Fruit fly (Drosophila melanogaster) whole organism, embryonic: ENCODE results near the gene CG6163.

Experiments used
- Atf-2 ChIP-seq: fragments of 200-800 bp; sonication (Bioruptor generic); optimal IDR thresholded peaks from 2 replicates; lab custom pipeline; 2016; ENCODE audit warnings: missing biosample characterization, missing genetic modification characterization
- Bdp1 ChIP-seq: fragments of 200-800 bp; sonication (Bioruptor generic); optimal IDR thresholded peaks from 3 replicates; lab custom pipeline; 2016; ENCODE audit warnings: missing biosample characterization, missing genetic modification characterization
- Blimp-1 ChIP-seq: fragments of 200-800 bp; sonication (Bioruptor generic); optimal IDR thresholded peaks from 3 replicates; lab custom pipeline; 2018; ENCODE audit warnings: missing biosample characterization, missing genetic modification characterization, mild to moderate bottlenecking, moderate library complexity, missing genetic modification reagents
- CG11560 ChIP-seq: fragments of 200-800 bp; sonication (Bioruptor generic); IDR thresholded peaks from 3 replicates; pipeline ENCODE4 v1.3.6; 2022; ENCODE audit warnings: missing biosample characterization, missing genetic modification characterization
- CG12071 ChIP-seq: fragments of 200-800 bp; sonication (Bioruptor generic); optimal IDR thresholded peaks from 3 replicates; lab custom pipeline; 2018; ENCODE audit warnings: missing biosample characterization, mild to moderate bottlenecking, missing genetic modification characterization
- CG1233 ChIP-seq: fragments of 200-800 bp; sonication (Bioruptor generic); optimal IDR thresholded peaks from 4 replicates; lab custom pipeline; 2018; ENCODE audit warnings: missing biosample characterization, mild to moderate bottlenecking, missing genetic modification characterization
- CG12744 ChIP-seq: fragments of 200-800 bp; sonication (Bioruptor generic); optimal IDR thresholded peaks from 2 replicates; lab custom pipeline; 2016; ENCODE audit warnings: missing biosample characterization, missing genetic modification characterization
- CG12942 ChIP-seq: fragments of 200-800 bp; sonication (Bioruptor generic); optimal IDR thresholded peaks from 3 replicates; lab custom pipeline; 2016; ENCODE audit warnings: missing biosample characterization, missing genetic modification characterization
- CG15696 ChIP-seq: fragments of 200-800 bp; sonication (Bioruptor generic); optimal IDR thresholded peaks from 2 replicates; lab custom pipeline; 2019; ENCODE audit warnings: missing biosample characterization, mild to moderate bottlenecking, missing genetic modification characterization, moderate library complexity
- CG1602 ChIP-seq: fragments of 200-800 bp; sonication (Bioruptor generic); optimal IDR thresholded peaks from 3 replicates; lab custom pipeline; 2016; ENCODE audit warnings: missing biosample characterization, missing genetic modification characterization
- CG1792 ChIP-seq: fragments of 200-800 bp; sonication (Bioruptor generic); optimal IDR thresholded peaks from 2 replicates; lab custom pipeline; 2016; ENCODE audit warnings: missing biosample characterization, missing genetic modification characterization
- CG2129 ChIP-seq: fragments of 200-800 bp; sonication (Bioruptor generic); IDR thresholded peaks from 2 replicates; pipeline ENCODE4 v1.3.6; 2022; ENCODE audit warnings: missing biosample characterization, missing genetic modification characterization; ENCODE audit not compliant: partially characterized antibody
- CG31388 ChIP-seq: fragments of 200-800 bp; sonication (Bioruptor generic); optimal IDR thresholded peaks from 2 replicates; lab custom pipeline; 2016; ENCODE audit warnings: missing biosample characterization, missing genetic modification characterization
- CG31441 ChIP-seq: fragments of 200-800 bp; sonication (Bioruptor generic); IDR thresholded peaks from 2 replicates; pipeline ENCODE4 v1.3.6; 2022; ENCODE audit warnings: missing biosample characterization, missing genetic modification characterization
- CG32767 ChIP-seq: fragments of 200-800 bp; sonication (Bioruptor generic); IDR thresholded peaks from 2 replicates; pipeline ENCODE4 v1.3.6; 2022; ENCODE audit warnings: missing biosample characterization, missing genetic modification characterization
- CG3407 ChIP-seq: fragments of 200-800 bp; sonication (Bioruptor generic); optimal IDR thresholded peaks from 2 replicates; lab custom pipeline; 2018; ENCODE audit warnings: missing biosample characterization, mild to moderate bottlenecking, missing genetic modification characterization
- CG4707 ChIP-seq: fragments of 200-800 bp; sonication (Bioruptor generic); optimal IDR thresholded peaks from 2 replicates; lab custom pipeline; 2018; ENCODE audit warnings: missing biosample characterization, mild to moderate bottlenecking, missing genetic modification characterization, moderate library complexity
- CG4820 ChIP-seq: fragments of 200-800 bp; sonication (Bioruptor generic); optimal IDR thresholded peaks from 3 replicates; lab custom pipeline; 2016; ENCODE audit warnings: missing biosample characterization, missing genetic modification characterization
- CG5180 ChIP-seq: fragments of 200-800 bp; sonication (Bioruptor generic); optimal IDR thresholded peaks from 3 replicates; lab custom pipeline; 2017; ENCODE audit warnings: missing biosample characterization, missing genetic modification characterization, mild to moderate bottlenecking, moderate library complexity, missing genetic modification reagents
- CG6683 ChIP-seq: fragments of 200-800 bp; sonication (Bioruptor generic); optimal IDR thresholded peaks from 2 replicates; lab custom pipeline; 2017; ENCODE audit warnings: missing biosample characterization, mild to moderate bottlenecking, missing genetic modification characterization, missing genetic modification reagents
- CG6689 ChIP-seq: fragments of 200-800 bp; sonication (Bioruptor generic); IDR thresholded peaks from 2 replicates; pipeline ENCODE4 v1.3.6; 2022; ENCODE audit warnings: missing biosample characterization, missing genetic modification characterization
- CG8924 ChIP-seq: fragments of 200-800 bp; optimal IDR thresholded peaks from 3 replicates; lab custom pipeline; 2019; ENCODE audit warnings: missing biosample characterization, mild to moderate bottlenecking, missing genetic modification characterization, moderate library complexity
- CHES-1-like ChIP-seq: fragments of 200-800 bp; sonication (Bioruptor generic); optimal IDR thresholded peaks from 2 replicates; lab custom pipeline; 2016; ENCODE audit warnings: missing biosample characterization, missing genetic modification characterization
- CTCF ChIP-seq: fragments of 200-800 bp; sonication (Bioruptor generic); optimal IDR thresholded peaks from 2 replicates; lab custom pipeline; 2017; ENCODE audit warnings: missing biosample characterization, mild to moderate bottlenecking, missing genetic modification characterization, moderate library complexity
- CkIIα-i1 ChIP-seq: fragments of 200-800 bp; sonication (Bioruptor generic); IDR thresholded peaks from 2 replicates; pipeline ENCODE4 v1.3.6; 2022; ENCODE audit warnings: missing biosample characterization, missing genetic modification characterization
- Dip2 ChIP-seq: fragments of 200-800 bp; sonication (Bioruptor generic); IDR thresholded peaks from 2 replicates; pipeline ENCODE4 v1.3.6; 2022; ENCODE audit warnings: missing biosample characterization, missing genetic modification characterization
- HHEX ChIP-seq: fragments of 200-800 bp; sonication (Bioruptor generic); optimal IDR thresholded peaks from 3 replicates; lab custom pipeline; 2017; ENCODE audit warnings: missing biosample characterization, mild to moderate bottlenecking, missing genetic modification characterization, missing genetic modification reagents
- HLH4C ChIP-seq: fragments of 200-800 bp; sonication (Bioruptor generic); IDR thresholded peaks from 3 replicates; pipeline ENCODE4 v1.3.6; 2022; ENCODE audit warnings: missing biosample characterization, missing genetic modification characterization; ENCODE audit not compliant: partially characterized antibody
- MBD-R2 ChIP-seq: fragments of 200-800 bp; sonication (Bioruptor generic); IDR thresholded peaks from 2 replicates; pipeline ENCODE4 v1.3.6; 2022; ENCODE audit warnings: missing biosample characterization, missing genetic modification characterization
- Oli ChIP-seq: fragments of 200-800 bp; sonication (Bioruptor generic); optimal IDR thresholded peaks from 2 replicates; lab custom pipeline; 2018; ENCODE audit warnings: missing biosample characterization, mild to moderate bottlenecking, missing genetic modification characterization, moderate library complexity
- Pdp1 ChIP-seq, 2 experiments: fragments of 200-800 bp; sonication (Bioruptor generic); optimal IDR thresholded peaks; 3 replicates each; lab custom pipeline; 2016; ENCODE audit warnings: missing biosample characterization in 2 of 2, missing genetic modification characterization in 2 of 2, mild to moderate bottlenecking in 1 of 2, moderate library complexity in 1 of 2
- Sox100B ChIP-seq: fragments of 200-800 bp; sonication (Bioruptor generic); optimal IDR thresholded peaks from 3 replicates; lab custom pipeline; 2018; ENCODE audit warnings: missing biosample characterization, mild to moderate bottlenecking, missing genetic modification characterization
- aop ChIP-seq: fragments of 200-800 bp; sonication (Bioruptor generic); IDR thresholded peaks from 2 replicates; pipeline ENCODE4 v1.3.6; 2022; ENCODE audit warnings: missing biosample characterization, missing genetic modification characterization
- cg ChIP-seq: fragments of 200-800 bp; sonication (Bioruptor generic); optimal IDR thresholded peaks from 3 replicates; lab custom pipeline; 2019; ENCODE audit warnings: missing biosample characterization, mild to moderate bottlenecking, missing genetic modification characterization, moderate library complexity
- chif ChIP-seq, 2 experiments: fragments of 200-800 bp; sonication (Bioruptor generic); optimal IDR thresholded peaks; 3 replicates each; lab custom pipeline; 2016; ENCODE audit warnings: missing biosample characterization in 2 of 2, missing genetic modification characterization in 2 of 2
- dati ChIP-seq: fragments of 200-800 bp; sonication (Bioruptor generic); IDR thresholded peaks from 2 replicates; pipeline ENCODE4 v1.3.6; 2022; ENCODE audit warnings: missing biosample characterization, missing genetic modification characterization
- dm ChIP-seq: fragments of 200-800 bp; sonication (Bioruptor generic); optimal IDR thresholded peaks from 3 replicates; lab custom pipeline; 2016; ENCODE audit warnings: missing biosample characterization, missing genetic modification characterization
- dysf ChIP-seq: fragments of 200-800 bp; sonication (Bioruptor generic); IDR thresholded peaks from 3 replicates; pipeline ENCODE4 v1.3.6; 2022; ENCODE audit warnings: missing biosample characterization, missing genetic modification characterization
- exex ChIP-seq: fragments of 200-800 bp; sonication (Bioruptor generic); optimal IDR thresholded peaks from 4 replicates; lab custom pipeline; 2018; ENCODE audit warnings: missing biosample characterization, mild to moderate bottlenecking, missing genetic modification characterization, moderate library complexity
- fd102C ChIP-seq: fragments of 200-800 bp; sonication (Bioruptor generic); optimal IDR thresholded peaks from 2 replicates; lab custom pipeline; 2018; ENCODE audit warnings: missing biosample characterization, mild to moderate bottlenecking, missing genetic modification characterization, moderate library complexity
- gfzf ChIP-seq: fragments of 200-800 bp; sonication (Bioruptor generic); optimal IDR thresholded peaks from 2 replicates; lab custom pipeline; 2016; ENCODE audit warnings: missing biosample characterization, mild to moderate bottlenecking, missing genetic modification characterization, moderate library complexity
- hkb ChIP-seq, 2 experiments: fragments of 200-800 bp in 1 of 2; fragments of >200 bp in 1 of 2; sonication (Bioruptor generic) in 1 of 2; IDR thresholded peaks in 1 of 2; optimal IDR thresholded peaks in 1 of 2; 2 replicates each; pipeline versions ENCODE4 v1.3.6 to Lab custom; 2017 to 2022; ENCODE audit warnings: missing biosample characterization in 1 of 2, missing genetic modification characterization in 1 of 2
- kah ChIP-seq: fragments of 200-800 bp; sonication (Bioruptor generic); optimal IDR thresholded peaks from 2 replicates; lab custom pipeline; 2018; ENCODE audit warnings: missing biosample characterization, mild to moderate bottlenecking, missing genetic modification characterization
- lab ChIP-seq: fragments of 200-800 bp; sonication (Bioruptor generic); optimal IDR thresholded peaks from 3 replicates; lab custom pipeline; 2017; ENCODE audit warnings: missing biosample characterization, missing genetic modification characterization, mild to moderate bottlenecking, moderate library complexity, missing genetic modification reagents
- mam ChIP-seq: fragments of 200-800 bp; sonication (Bioruptor generic); optimal IDR thresholded peaks from 3 replicates; lab custom pipeline; 2016; ENCODE audit warnings: missing biosample characterization, missing genetic modification characterization
- nerfin-1 ChIP-seq: fragments of 200-800 bp; sonication (Bioruptor generic); optimal IDR thresholded peaks from 3 replicates; lab custom pipeline; 2019; ENCODE audit warnings: missing biosample characterization, mild to moderate bottlenecking, missing genetic modification characterization, moderate library complexity
- pum ChIP-seq: fragments of 200-800 bp; sonication (Bioruptor generic); optimal IDR thresholded peaks from 2 replicates; lab custom pipeline; 2016; ENCODE audit warnings: missing biosample characterization, missing genetic modification characterization
- ro ChIP-seq: fragments of 200-800 bp; sonication (Bioruptor generic); IDR thresholded peaks from 2 replicates; pipeline ENCODE4 v1.3.6; 2022; ENCODE audit warnings: missing biosample characterization, missing genetic modification characterization
- stc ChIP-seq: fragments of 200-800 bp; sonication (Bioruptor generic); IDR thresholded peaks from 2 replicates; pipeline ENCODE4 v1.3.6; 2022; ENCODE audit warnings: missing biosample characterization, missing genetic modification characterization
- tup ChIP-seq: fragments of 200-800 bp; sonication (Bioruptor generic); optimal IDR thresholded peaks from 2 replicates; lab custom pipeline; 2016; ENCODE audit warnings: missing biosample characterization, mild to moderate bottlenecking, missing genetic modification characterization, moderate library complexity
- vnd ChIP-seq: fragments of 200-800 bp; sonication (Bioruptor generic); IDR thresholded peaks from 3 replicates; pipeline ENCODE4 v1.3.6; 2022; ENCODE audit warnings: missing biosample characterization, missing genetic modification characterization; ENCODE audit not compliant: partially characterized antibody
- z ChIP-seq: fragments of 200-800 bp; sonication (Bioruptor generic); IDR thresholded peaks from 3 replicates; pipeline ENCODE4 v1.3.6; 2022; ENCODE audit warnings: missing biosample characterization, missing genetic modification characterization

Gene CG6163

DNA sequence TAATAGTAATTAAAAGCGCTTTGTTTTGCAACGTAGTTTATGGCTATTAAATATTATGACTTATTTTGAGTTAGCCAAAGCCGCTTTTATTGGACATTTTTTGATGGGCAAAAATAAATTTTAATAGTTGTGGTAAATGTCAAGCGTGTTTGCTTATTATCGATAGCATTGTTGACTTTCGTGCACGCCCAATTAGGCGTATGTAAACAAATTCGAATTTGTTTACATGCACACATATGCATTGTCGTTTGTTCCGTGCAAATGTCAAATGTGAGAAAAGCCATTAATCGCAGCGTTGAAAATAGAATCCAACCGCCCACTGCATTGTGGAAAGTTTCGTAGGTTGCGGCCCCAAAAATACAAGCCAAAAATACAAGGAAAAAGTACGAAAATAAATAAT is 19.1 kb downstream of the CG6163 start (continued):
- TF ChIP-seq CG2129 (GFP tag; lab: Robert Waterston, UW): no peak
- TF ChIP-seq CG1602 (GFP tag; lab: Kevin White, UChicago): no peak
- TF ChIP-seq CG12071 (GFP tag; lab: Kevin White, UChicago): peak; percentile 25
- no peak for TF ChIP-seq MBD-R2 (GFP tag; lab: Robert Waterston, UW)
- TF ChIP-seq chif (GFP tag; optimal IDR thresholded peaks at IDR 0.05; lab: Kevin White, UChicago): no peak
- TF ChIP-seq CG12942: no peak
- TF ChIP-seq Oli (tag; lab: Kevin White, UChicago): no peak
- TF ChIP-seq lab: peak; percentile 14
- TF ChIP-seq CG12744 (GFP tag; lab: Kevin White, UChicago): no peak
- TF ChIP-seq CG6683 (GFP tag; lab: Kevin White, UChicago): no peak
- no peak for TF ChIP-seq Sox100B
- no peak for TF ChIP-seq CG4820 (GFP tag; lab: Kevin White, UChicago)
- TF ChIP-seq CG31388: no peak
- peak; percentile 30 for TF ChIP-seq Blimp-1
- TF ChIP-seq hkb (optimal IDR thresholded peaks at IDR 0.05; lab: Kevin White, UChicago): no peak
- TF ChIP-seq hkb (GFP tag; IDR thresholded peaks at IDR 0.05; lab: Robert Waterston, UW): no peak
- TF ChIP-seq dati (GFP tag; lab: Robert Waterston, UW): no peak
- no peak for TF ChIP-seq Pdp1 (GFP tag; optimal IDR thresholded peaks at IDR 0.05; lab: Kevin White, UChicago)
- TF ChIP-seq aop (GFP tag; lab: Robert Waterston, UW): no peak
- no peak for TF ChIP-seq CG31441 (GFP tag; lab: Robert Waterston, UW)
- no peak for TF ChIP-seq tup
- no peak for TF ChIP-seq HLH4C (GFP tag; lab: Robert Waterston, UW)
- no peak for TF ChIP-seq CG8924 (tag; lab: Kevin White, UChicago)
- TF ChIP-seq CG15696 (tag; lab: Kevin White, UChicago): peak; percentile 67
- TF ChIP-seq CG1792 (GFP tag; lab: Kevin White, UChicago): no peak
- TF ChIP-seq CG32767 (GFP tag; lab: Robert Waterston, UW): no peak
- TF ChIP-seq kah (GFP tag; lab: Kevin White, UChicago): peak; percentile 15
- TF ChIP-seq z (GFP tag; lab: Robert Waterston, UW): no peak
- TF ChIP-seq nerfin-1 (tag; lab: Kevin White, UChicago): no peak
- no peak for TF ChIP-seq CG11560 (tag; lab: Robert Waterston, UW)
- no peak for TF ChIP-seq Bdp1 (GFP tag; lab: Kevin White, UChicago)
- peak; percentile 15 for TF ChIP-seq CTCF
- TF ChIP-seq CG4707 (GFP tag; lab: Kevin White, UChicago): no peak
- peak; percentile 3 for TF ChIP-seq CG5180
- no peak for TF ChIP-seq CkIIα-i1
- TF ChIP-seq stc: no peak
- no peak for TF ChIP-seq vnd
- TF ChIP-seq exex (tag; lab: Kevin White, UChicago): no peak
- TF ChIP-seq CG6689: no peak
- no peak for TF ChIP-seq mam (GFP tag; lab: Kevin White, UChicago)
- TF ChIP-seq Atf-2: no peak
- peak; percentile 48 for TF ChIP-seq CG1233 (GFP tag; lab: Kevin White, UChicago)
- no peak for TF ChIP-seq dysf (GFP tag; lab: Robert Waterston, UW)
- no peak for TF ChIP-seq CHES-1-like (GFP tag; lab: Kevin White, UChicago)
- no peak for TF ChIP-seq HHEX (GFP tag; lab: Kevin White, UChicago)
- TF ChIP-seq cg (GFP tag; lab: Kevin White, UChicago): no peak
- TF ChIP-seq Dip2: no peak
- no peak for TF ChIP-seq dm (GFP tag; lab: Kevin White, UChicago)
- TF ChIP-seq ro (GFP tag; lab: Robert Waterston, UW): no peak
- no peak for TF ChIP-seq gfzf (GFP tag; lab: Kevin White, UChicago)
- no peak for TF ChIP-seq fd102C
- TF ChIP-seq pum (GFP tag; lab: Kevin White, UChicago): no peak
- no peak for TF ChIP-seq CG3407 (GFP tag; lab: Kevin White, UChicago)
